Worm (Caenorhabditis elegans) whole organism, mixed stage, embryonic: ENCODE results near the gene T25D10.4.

ENCODE experiments used
- ceh-43 ChIP-seq: fragments of 200-800 bp; sonication (Bioruptor generic); optimal IDR thresholded peaks from 2 replicates; lab custom pipeline; 2018; ENCODE audit warnings: mild to moderate bottlenecking, missing genetic modification characterization, moderate library complexity, missing compliant biosample characterization
- ces-1 ChIP-seq: fragments of 150-350 bp; optimal IDR thresholded peaks from 2 replicates; lab custom pipeline; 2014; ENCODE audit warnings: missing biosample characterization, missing genetic modification reagents, missing genetic modification characterization
- lin-32 ChIP-seq: fragments of 200-800 bp; sonication (Bioruptor generic); optimal IDR thresholded peaks from 2 replicates; lab custom pipeline; 2018; ENCODE audit warnings: mild to moderate bottlenecking, missing genetic modification characterization, missing compliant biosample characterization
- pha-4 ChIP-seq: fragments of 150-350 bp; optimal IDR thresholded peaks from 2 replicates; lab custom pipeline; 2018; ENCODE audit warnings: missing biosample characterization, missing genetic modification reagents, missing genetic modification characterization
- sptf-1 ChIP-seq: sonication (generic microtip); optimal IDR thresholded peaks from 2 replicates; lab custom pipeline; 2017; ENCODE audit warnings: mild to moderate bottlenecking, missing genetic modification characterization, moderate library complexity, missing compliant biosample characterization
- unc-39 ChIP-seq: fragments of 150-350 bp; optimal IDR thresholded peaks from 2 replicates; lab custom pipeline; 2014; ENCODE audit warnings: missing biosample characterization, missing genetic modification characterization
- unc-62 ChIP-seq: fragments of 150-350 bp; optimal IDR thresholded peaks from 2 replicates; lab custom pipeline; 2014; ENCODE audit warnings: missing biosample characterization, missing genetic modification reagents, missing genetic modification characterization

ce11 chrII:6398406-6398805, 11.7 kb downstream of the T25D10.4 start, which contains the start of gene zig-10:
- TF ChIP-seq pha-4 (tag; lab: Kevin White, UChicago) (no peak), sptf-1 (tag; lab: Kevin White, UChicago) (no peak), ces-1 (no peak), ceh-43 (GFP tag; lab: Kevin White, UChicago) (no peak), unc-62 (GFP tag; lab: Kevin White, UChicago) (no peak), unc-39 (tag; lab: Kevin White, UChicago) (no peak), lin-32 (no peak)
